Worm (Caenorhabditis elegans) whole organism, L4 larva: ENCODE results near the gene sre-37.

Experiments used
- F37D6.2 ChIP-seq: sonication (generic microtip); optimal IDR thresholded peaks from 2 replicates; lab custom pipeline; 2016; ENCODE audit warnings: mild to moderate bottlenecking, missing genetic modification characterization, missing compliant biosample characterization
- F44E2.7 ChIP-seq: fragments of 200-800 bp; sonication (Bioruptor generic); IDR thresholded peaks from 2 replicates; pipeline ENCODE4 v2.1.2; 2022; ENCODE audit warnings: missing genetic modification characterization, missing compliant biosample characterization
- F49E8.2 ChIP-seq: sonication (generic microtip); optimal IDR thresholded peaks from 2 replicates; lab custom pipeline; 2016; ENCODE audit warnings: missing compliant biosample characterization, mild to moderate bottlenecking, missing genetic modification characterization, borderline replicate concordance
- R02D3.7 ChIP-seq: fragments of 150-350 bp; sonication (generic microtip); optimal IDR thresholded peaks from 3 replicates; lab custom pipeline; 2014; ENCODE audit warnings: missing biosample characterization, missing genetic modification characterization
- T26A8.4 ChIP-seq: fragments of 200-800 bp; sonication (Bioruptor generic); IDR thresholded peaks from 2 replicates; pipeline ENCODE4 v1.3.6; 2022; ENCODE audit warnings: missing genetic modification characterization, missing compliant biosample characterization
- Y75B8A.6 ChIP-seq: fragments of 200-800 bp; sonication (Bioruptor generic); IDR thresholded peaks from 2 replicates; pipeline ENCODE4 v1.3.6; 2022; ENCODE audit warnings: missing genetic modification reagents, missing genetic modification characterization, missing compliant biosample characterization
- ZK337.2 ChIP-seq: fragments of 200-800 bp; sonication (Bioruptor generic); IDR thresholded peaks from 2 replicates; pipeline ENCODE4 v1.3.6; 2022; ENCODE audit warnings: missing genetic modification reagents, missing genetic modification characterization, missing compliant biosample characterization
- aha-1 ChIP-seq: fragments of 150-350 bp; peaks from one replicate; lab custom pipeline; 2014; ENCODE audit warnings: missing biosample characterization, missing genetic modification characterization
- aly-2 ChIP-seq: sonication (generic microtip); optimal IDR thresholded peaks from 2 replicates; lab custom pipeline; 2018; ENCODE audit warnings: missing biosample characterization, missing genetic modification characterization
- arid-1 ChIP-seq: fragments of 200-800 bp; sonication (Bioruptor generic); conservative IDR thresholded peaks from 2 replicates; pipeline ENCODE4 v1.3.6; 2022; ENCODE audit warnings: missing genetic modification reagents, missing genetic modification characterization, missing compliant biosample characterization
- ceh-20 ChIP-seq: fragments of 200-800 bp; sonication (Bioruptor generic); IDR thresholded peaks from 2 replicates; pipeline ENCODE4 v1.3.6; 2022; ENCODE audit warnings: missing genetic modification reagents, missing genetic modification characterization, missing compliant biosample characterization
- ctbp-1 ChIP-seq: fragments of 200-800 bp; sonication (Bioruptor generic); IDR thresholded peaks from 2 replicates; pipeline ENCODE4 v1.3.6; 2022; ENCODE audit warnings: missing genetic modification reagents, missing genetic modification characterization, missing compliant biosample characterization
- daf-12 ChIP-seq: fragments of 150-350 bp; optimal IDR thresholded peaks from 2 replicates; lab custom pipeline; 2014; ENCODE audit warnings: missing biosample characterization, missing genetic modification reagents, missing genetic modification characterization
- fkh-10 ChIP-seq: fragments of 150-350 bp; optimal IDR thresholded peaks from 2 replicates; lab custom pipeline; 2014; ENCODE audit warnings: missing biosample characterization, missing genetic modification reagents, missing genetic modification characterization
- fos-1 ChIP-seq: fragments of 150-350 bp; optimal IDR thresholded peaks from 2 replicates; lab custom pipeline; 2014; ENCODE audit warnings: missing biosample characterization, missing genetic modification characterization
- lin-15B ChIP-seq: fragments of 150-350 bp; sonication (generic microtip); optimal IDR thresholded peaks from 3 replicates; lab custom pipeline; 2014; ENCODE audit warnings: missing biosample characterization, missing genetic modification characterization
- lir-3 ChIP-seq: sonication (generic microtip); optimal IDR thresholded peaks from 2 replicates; lab custom pipeline; 2016; ENCODE audit warnings: mild to moderate bottlenecking, missing genetic modification characterization, missing compliant biosample characterization
- lsy-2 ChIP-seq, 2 experiments: fragments of 150-350 bp in 1 of 2; sonication (generic microtip) in 1 of 2; optimal IDR thresholded peaks; 2 replicates each; lab custom pipeline; 2014 to 2017; ENCODE audit warnings: missing biosample characterization in 2 of 2, missing genetic modification characterization in 2 of 2
- madf-5 ChIP-seq, 2 experiments: fragments of 200-800 bp; sonication (Bioruptor generic); IDR thresholded peaks; 2 replicates each; pipeline ENCODE4 v1.3.6; 2022; ENCODE audit warnings: missing compliant biosample characterization in 2 of 2, missing genetic modification characterization in 2 of 2
- mdt-29 ChIP-seq: fragments of 200-800 bp; sonication (Bioruptor generic); IDR thresholded peaks from 2 replicates; pipeline ENCODE4 v1.3.6; 2022; ENCODE audit warnings: missing genetic modification reagents, missing genetic modification characterization, missing compliant biosample characterization
- mep-1 ChIP-seq: fragments of 150-350 bp; sonication (generic microtip); optimal IDR thresholded peaks from 3 replicates; lab custom pipeline; 2014; ENCODE audit warnings: missing biosample characterization, missing genetic modification characterization
- mxl-3 ChIP-seq: fragments of 200-800 bp; sonication (Bioruptor generic); optimal IDR thresholded peaks from 2 replicates; lab custom pipeline; 2018; ENCODE audit warnings: mild to moderate bottlenecking, missing genetic modification characterization, missing compliant biosample characterization
- nhr-25 ChIP-seq: sonication (generic microtip); optimal IDR thresholded peaks from 2 replicates; lab custom pipeline; 2017; ENCODE audit warnings: missing genetic modification characterization, mild to moderate bottlenecking, missing compliant biosample characterization, antibody characterized with exemption, moderate library complexity, borderline replicate concordance; ENCODE audit not compliant: insufficient read depth
- nhr-28 ChIP-seq: fragments of 150-350 bp; optimal IDR thresholded peaks from 2 replicates; lab custom pipeline; 2014; ENCODE audit warnings: missing biosample characterization, missing genetic modification characterization
- nhr-6 ChIP-seq: fragments of 150-350 bp; optimal IDR thresholded peaks from 2 replicates; lab custom pipeline; 2014; ENCODE audit warnings: missing biosample characterization, missing genetic modification characterization
- nhr-76 ChIP-seq: fragments of 150-350 bp; optimal IDR thresholded peaks from 2 replicates; lab custom pipeline; 2014; ENCODE audit warnings: missing biosample characterization, missing genetic modification characterization
- rbr-2 ChIP-seq: sonication (generic microtip); optimal IDR thresholded peaks from 2 replicates; lab custom pipeline; 2016; ENCODE audit warnings: missing genotype, missing genetic modification characterization, missing compliant biosample characterization
- saeg-2 ChIP-seq: fragments of 200-800 bp; sonication (Bioruptor generic); IDR thresholded peaks from 2 replicates; pipeline ENCODE4 v1.3.6; 2022; ENCODE audit warnings: missing genetic modification reagents, missing genetic modification characterization, missing compliant biosample characterization
- sdz-12 ChIP-seq: fragments of 200-800 bp; sonication (Bioruptor generic); optimal IDR thresholded peaks from 2 replicates; lab custom pipeline; 2018; ENCODE audit warnings: mild to moderate bottlenecking, missing genetic modification characterization, missing compliant biosample characterization
- spr-1 ChIP-seq: sonication (generic microtip); optimal IDR thresholded peaks from 2 replicates; lab custom pipeline; 2016; ENCODE audit warnings: mild to moderate bottlenecking, missing genetic modification characterization, missing compliant biosample characterization
- unc-130 ChIP-seq: sonication (generic microtip); optimal IDR thresholded peaks from 2 replicates; lab custom pipeline; 2016; ENCODE audit warnings: missing genetic modification reagents, missing genetic modification characterization, missing compliant biosample characterization
- vab-7 ChIP-seq: fragments of 200-800 bp; sonication (Bioruptor generic); IDR thresholded peaks from 2 replicates; pipeline ENCODE4 v1.3.6; 2022; ENCODE audit warnings: missing genetic modification reagents, missing genetic modification characterization, missing compliant biosample characterization
- zag-1 ChIP-seq: fragments of 150-350 bp; optimal IDR thresholded peaks from 2 replicates; lab custom pipeline; 2014; ENCODE audit warnings: missing biosample characterization, missing genetic modification characterization
- zip-2 ChIP-seq: fragments of 150-350 bp; optimal IDR thresholded peaks from 2 replicates; lab custom pipeline; 2014; ENCODE audit warnings: missing biosample characterization, missing genetic modification characterization
- ztf-11 ChIP-seq: fragments of 150-350 bp; optimal IDR thresholded peaks from 2 replicates; lab custom pipeline; 2014; ENCODE audit warnings: missing biosample characterization, missing genetic modification characterization

sre-37 gene

DNA sequence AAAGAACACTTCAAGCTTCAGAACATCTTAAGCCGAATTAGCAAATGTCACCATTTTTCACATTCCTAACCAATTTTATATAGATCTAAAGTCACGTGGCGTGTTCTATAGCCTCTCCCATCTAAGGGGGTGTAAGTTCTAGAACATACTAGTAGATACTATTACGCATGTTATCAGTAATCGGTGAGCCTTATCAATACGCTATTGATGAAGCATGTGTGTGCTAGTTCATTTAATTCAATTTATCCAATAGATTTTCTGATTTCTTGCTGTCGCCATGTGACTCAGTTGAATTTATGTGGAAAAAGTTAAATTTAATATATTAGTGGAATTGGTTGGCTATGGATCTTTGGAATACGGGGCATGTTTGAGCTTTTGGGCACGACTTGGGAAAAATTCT lies 40.9 kb downstream of the sre-37 start:
- TF ChIP-seq mxl-3 (GFP tag; lab: Kevin White, UChicago) (no peak), madf-5 (GFP tag; IDR thresholded peaks at IDR 0.05; lab: Robert Waterston, UW) (no peak), zag-1 (tag; lab: Kevin White, UChicago) (no peak), nhr-25 (tag; lab: Kevin White, UChicago) (no peak), aha-1 (peak; percentile 64), Y75B8A.6 (GFP tag; lab: Robert Waterston, UW) (no peak), ctbp-1 (GFP tag; lab: Robert Waterston, UW) (no peak), arid-1 (GFP tag; lab: Robert Waterston, UW) (no peak)

DNA sequence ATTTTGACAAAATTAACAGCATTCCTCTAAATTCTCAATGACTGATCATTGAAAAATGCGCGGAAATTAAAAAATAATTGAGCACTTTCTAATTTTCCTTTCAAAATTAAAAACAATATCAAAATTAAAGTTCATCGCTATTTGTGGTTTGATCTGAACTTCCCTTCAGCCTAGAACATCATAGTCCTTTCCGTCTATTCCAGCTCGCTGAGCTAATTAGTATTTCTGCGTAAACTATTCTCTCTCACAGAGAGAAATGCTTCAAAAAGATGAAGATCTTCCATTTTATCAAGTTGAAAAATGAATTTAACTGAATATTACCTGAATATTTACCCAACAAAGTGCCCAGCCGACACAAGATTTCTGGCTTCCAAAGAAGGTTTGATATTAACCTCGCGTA lies 41.4 kb downstream of the sre-37 start, which contains the start of gene srh-68:
Gene srh-68, plus strand, starts transcription at position 301 of the 400 bp plus-strand sequence.
- no peak for TF ChIP-seq daf-12 (tag; lab: Kevin White, UChicago)
- TF ChIP-seq lin-15B (tag; lab: Kevin White, UChicago), result no peak
- no peak for TF ChIP-seq F49E8.2 (tag; lab: Kevin White, UChicago)
- no peak for TF ChIP-seq F37D6.2 (tag; lab: Kevin White, UChicago)
- no peak for TF ChIP-seq saeg-2 (GFP tag; lab: Robert Waterston, UW)
- no peak for TF ChIP-seq vab-7 (GFP tag; lab: Robert Waterston, UW)
- TF ChIP-seq lir-3 (tag; lab: Kevin White, UChicago), result no peak

DNA sequence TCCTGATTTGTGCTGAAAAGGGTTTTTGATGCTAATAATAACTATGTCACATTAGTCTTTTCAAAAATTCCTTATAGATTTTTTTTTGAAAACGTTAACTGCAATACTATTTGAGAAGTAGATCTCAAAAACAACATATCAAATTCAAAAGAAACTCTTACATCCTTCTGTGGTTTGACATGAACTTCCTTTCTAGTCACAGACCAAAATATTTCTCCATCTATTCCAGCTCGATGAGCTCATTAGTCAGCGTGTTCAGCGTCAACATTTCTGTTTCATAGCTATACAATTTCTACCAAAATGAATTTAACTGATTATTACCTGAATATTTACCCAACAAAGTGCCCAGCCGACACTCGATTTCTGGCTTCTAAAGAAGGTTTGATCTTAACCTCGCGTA lies 43.0 kb downstream of the sre-37 start, which contains the start of gene srh-67:
Gene srh-67, plus strand, starts transcription at position 301 of the 400 bp plus-strand sequence.
- TF ChIP-seq fos-1 (tag; lab: Kevin White, UChicago), result no peak
- TF ChIP-seq rbr-2, result no peak
- TF ChIP-seq vab-7 (GFP tag; lab: Robert Waterston, UW), result no peak
- no peak for TF ChIP-seq fkh-10 (GFP tag; lab: Kevin White, UChicago)
- TF ChIP-seq ZK337.2 (GFP tag; lab: Robert Waterston, UW), result no peak
- TF ChIP-seq zag-1 (tag; lab: Kevin White, UChicago), result no peak
- TF ChIP-seq nhr-25 (tag; lab: Kevin White, UChicago), result no peak
- no peak for TF ChIP-seq ztf-11 (tag; lab: Kevin White, UChicago)
- TF ChIP-seq R02D3.7 (tag; lab: Kevin White, UChicago), result no peak
- no peak for TF ChIP-seq mdt-29 (GFP tag; lab: Robert Waterston, UW)
- TF ChIP-seq unc-130 (GFP tag; lab: Kevin White, UChicago), result no peak
- TF ChIP-seq lsy-2 (tag; optimal IDR thresholded peaks at IDR 0.05; lab: Kevin White, UChicago), result no peak
- TF ChIP-seq spr-1 (tag; lab: Kevin White, UChicago), result no peak
- TF ChIP-seq, all 104 proteins: peak for 0

DNA sequence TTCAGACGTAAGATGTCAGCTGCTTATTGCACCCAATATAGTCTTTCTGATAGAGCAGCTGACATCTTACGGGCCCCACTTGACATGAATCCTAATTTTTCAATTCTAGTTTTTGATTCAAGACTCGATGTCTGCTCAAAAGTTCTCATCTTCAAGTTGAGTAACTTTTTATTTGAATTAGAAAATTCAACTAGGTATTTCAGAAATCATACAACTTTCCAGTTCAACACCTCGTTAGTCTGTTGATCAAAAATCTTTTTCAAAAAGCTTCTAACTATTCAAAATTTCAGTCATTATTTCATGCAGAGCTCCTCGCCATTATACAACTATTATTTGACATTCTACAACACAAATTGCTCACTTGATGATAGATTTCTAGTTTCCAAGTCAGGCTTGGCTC lies 46.2 kb downstream of the sre-37 start, which contains the start of gene srh-73:
Gene srh-73, plus strand, starts transcription at position 301 of the 400 bp plus-strand sequence.
- TF ChIP-seq nhr-76 (tag; lab: Kevin White, UChicago) (no peak), aly-2 (tag; lab: Kevin White, UChicago) (no peak), ceh-20 (GFP tag; lab: Robert Waterston, UW) (no peak), F44E2.7 (no peak), nhr-6 (tag; lab: Kevin White, UChicago) (no peak), nhr-28 (no peak), sdz-12 (GFP tag; lab: Kevin White, UChicago) (no peak), T26A8.4 (GFP tag; lab: Robert Waterston, UW) (no peak), zip-2 (tag; lab: Kevin White, UChicago) (no peak), lin-15B (tag; lab: Kevin White, UChicago) (no peak), mep-1 (no peak), aha-1 (no peak)
